Worm (Caenorhabditis elegans) whole organism, L3 larva: Measurements from ENCODE around the gene Y97E10AR.1.

Experiments used
- R02D3.7 ChIP-seq: fragments of 150-350 bp; optimal IDR thresholded peaks from 2 replicates; lab custom pipeline; 2014; ENCODE audit warnings: missing biosample characterization, missing genetic modification characterization
- aly-2 ChIP-seq: fragments of 150-350 bp; optimal IDR thresholded peaks from 2 replicates; lab custom pipeline; 2014; ENCODE audit warnings: missing biosample characterization, missing genetic modification characterization
- ceh-16 ChIP-seq: sonication (generic microtip); optimal IDR thresholded peaks from 2 replicates; lab custom pipeline; 2017; ENCODE audit warnings: missing biosample characterization, missing genetic modification characterization
- ceh-28 ChIP-seq: fragments of 150-350 bp; optimal IDR thresholded peaks from 2 replicates; lab custom pipeline; 2014; ENCODE audit warnings: missing biosample characterization, missing genetic modification reagents, missing genetic modification characterization
- ceh-9 ChIP-seq: sonication (generic microtip); optimal IDR thresholded peaks from 2 replicates; lab custom pipeline; 2018; ENCODE audit warnings: missing biosample characterization, missing genetic modification characterization
- egl-27 ChIP-seq: sonication (generic microtip); optimal IDR thresholded peaks from 4 replicates; lab custom pipeline; 2017; ENCODE audit warnings: missing biosample characterization, missing genetic modification reagents, missing genetic modification characterization
- elt-1 ChIP-seq: fragments of 150-350 bp; optimal IDR thresholded peaks from 2 replicates; lab custom pipeline; 2014; ENCODE audit warnings: missing biosample characterization, missing genetic modification characterization
- elt-2 ChIP-seq: sonication (generic microtip); optimal IDR thresholded peaks from 2 replicates; lab custom pipeline; 2016; ENCODE audit warnings: missing genetic modification reagents, mild to moderate bottlenecking, missing genetic modification characterization, missing compliant biosample characterization
- elt-3 ChIP-seq, 3 experiments: fragments of 150-350 bp in 1 of 3; sonication (generic microtip) in 2 of 3; optimal IDR thresholded peaks; 2 replicates in 2 of 3; 4 replicates in 1 of 3; lab custom pipeline; 2014 to 2017; ENCODE audit warnings: missing biosample characterization in 3 of 3, missing genetic modification characterization in 3 of 3
- hmg-11 ChIP-seq: sonication (generic microtip); optimal IDR thresholded peaks from 2 replicates; lab custom pipeline; 2016; ENCODE audit warnings: missing genetic modification characterization, missing compliant biosample characterization
- jun-1 ChIP-seq: fragments of 150-350 bp; optimal IDR thresholded peaks from 2 replicates; lab custom pipeline; 2014; ENCODE audit warnings: missing biosample characterization, missing genetic modification reagents, missing genetic modification characterization
- lin-15B ChIP-seq: fragments of 150-350 bp; optimal IDR thresholded peaks from 2 replicates; lab custom pipeline; 2014; ENCODE audit warnings: missing biosample characterization, missing genetic modification characterization
- mdl-1 ChIP-seq: fragments of 150-350 bp; optimal IDR thresholded peaks from 2 replicates; lab custom pipeline; 2014; ENCODE audit warnings: missing biosample characterization, missing genetic modification characterization
- mml-1 ChIP-seq: fragments of 150-350 bp; sonication (generic microtip); optimal IDR thresholded peaks from 3 replicates; lab custom pipeline; 2014; ENCODE audit warnings: missing biosample characterization, missing genetic modification characterization
- nfya-1 ChIP-seq: sonication (generic microtip); optimal IDR thresholded peaks from 2 replicates; lab custom pipeline; 2017; ENCODE audit warnings: missing genetic modification characterization, mild to moderate bottlenecking, missing compliant biosample characterization, antibody characterized with exemption, moderate library complexity; ENCODE audit not compliant: insufficient read depth
- nhr-11 ChIP-seq: fragments of 150-350 bp; optimal IDR thresholded peaks from 2 replicates; lab custom pipeline; 2014; ENCODE audit warnings: missing biosample characterization, missing genetic modification characterization
- nhr-12 ChIP-seq: fragments of 150-350 bp; optimal IDR thresholded peaks from 2 replicates; lab custom pipeline; 2014; ENCODE audit warnings: missing biosample characterization, missing genetic modification characterization
- nhr-23 ChIP-seq: fragments of 150-350 bp; optimal IDR thresholded peaks from 2 replicates; lab custom pipeline; 2014; ENCODE audit warnings: missing biosample characterization, missing genetic modification reagents, missing genetic modification characterization
- nhr-237 ChIP-seq: fragments of 150-350 bp; optimal IDR thresholded peaks from 2 replicates; lab custom pipeline; 2014; ENCODE audit warnings: missing biosample characterization, missing genetic modification characterization
- nhr-25 ChIP-seq: sonication (generic microtip); optimal IDR thresholded peaks from 2 replicates; lab custom pipeline; 2017; ENCODE audit warnings: missing biosample characterization, missing genetic modification characterization
- nhr-28 ChIP-seq: fragments of 150-350 bp; optimal IDR thresholded peaks from 2 replicates; lab custom pipeline; 2014; ENCODE audit warnings: missing biosample characterization, missing genetic modification characterization
- nhr-43 ChIP-seq: sonication (generic microtip); optimal IDR thresholded peaks from 2 replicates; lab custom pipeline; 2016; ENCODE audit warnings: mild to moderate bottlenecking, missing genetic modification characterization, missing compliant biosample characterization; ENCODE audit not compliant: poor library complexity, severe bottlenecking
- pha-4 ChIP-seq: fragments of 150-350 bp; optimal IDR thresholded peaks from 2 replicates; lab custom pipeline; 2014; ENCODE audit warnings: missing biosample characterization, missing genetic modification reagents, missing genetic modification characterization
- pqm-1 ChIP-seq: fragments of 150-350 bp; optimal IDR thresholded peaks from 2 replicates; lab custom pipeline; 2017; ENCODE audit warnings: missing biosample characterization, missing genetic modification characterization, inconsistent platforms
- sea-2 ChIP-seq: fragments of 150-350 bp; sonication (generic microtip); optimal IDR thresholded peaks from 4 replicates; lab custom pipeline; 2014; ENCODE audit warnings: missing biosample characterization, missing genetic modification reagents, missing genetic modification characterization
- snpc-4 ChIP-seq: fragments of 150-350 bp; optimal IDR thresholded peaks from 2 replicates; lab custom pipeline; 2014; ENCODE audit warnings: missing biosample characterization, missing genetic modification characterization
- unc-39 ChIP-seq: sonication (generic microtip); optimal IDR thresholded peaks from 4 replicates; lab custom pipeline; 2017; ENCODE audit warnings: missing biosample characterization, missing genetic modification characterization
- ztf-11 ChIP-seq: fragments of 150-350 bp; optimal IDR thresholded peaks from 2 replicates; lab custom pipeline; 2014; ENCODE audit warnings: missing biosample characterization, missing genetic modification characterization

The Y97E10AR.1 gene

DNA sequence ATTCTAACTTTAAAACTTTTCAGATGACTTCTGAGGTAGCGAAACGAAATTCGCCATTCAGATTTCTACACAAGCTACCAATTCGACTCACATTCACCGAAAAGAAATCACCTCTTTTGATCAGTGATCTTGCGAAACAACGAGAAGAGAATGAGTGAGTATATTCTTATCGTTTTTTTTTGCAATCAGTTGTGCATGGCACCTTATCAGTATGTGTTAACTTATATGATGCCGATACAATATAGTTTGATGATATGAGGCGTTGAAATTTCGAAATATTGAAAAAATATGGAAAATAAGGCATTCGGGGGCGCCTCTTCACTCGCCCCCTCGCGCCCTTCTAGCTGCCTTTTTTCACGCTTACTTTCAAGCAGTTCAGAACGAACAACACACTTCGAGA, 16.7 kb downstream of the Y97E10AR.1 start:
- TF ChIP-seq pqm-1 (tag; lab: Kevin White, UChicago) = peak; percentile 92
- TF ChIP-seq elt-2 (tag; lab: Kevin White, UChicago) = peak; percentile 96
- peak; percentile 6 for TF ChIP-seq jun-1 (tag; lab: Kevin White, UChicago)
- TF ChIP-seq nhr-23 (tag; lab: Kevin White, UChicago) = no peak
- peak; percentile 31 for TF ChIP-seq pha-4 (tag; lab: Kevin White, UChicago)
- TF ChIP-seq, all 47 proteins: peak for 4

DNA sequence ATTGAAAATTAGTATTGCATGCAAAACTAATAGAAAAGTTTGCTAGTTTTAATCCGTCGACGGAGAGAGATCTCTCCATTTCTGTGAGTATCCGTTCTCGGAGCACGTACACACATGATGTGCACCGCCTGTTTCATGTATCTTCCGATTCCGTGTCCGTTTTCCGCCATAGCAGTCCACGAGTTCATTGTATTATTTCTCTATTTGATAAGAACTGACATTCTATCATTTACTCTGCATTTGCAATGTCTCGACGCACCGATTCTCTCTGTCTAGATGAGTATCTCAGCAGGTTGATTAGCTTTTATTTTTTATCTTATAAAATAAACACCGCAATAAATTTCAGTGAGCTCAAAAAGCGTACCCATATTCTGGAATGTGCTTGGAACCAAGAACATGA, 17.7 kb downstream of the Y97E10AR.1 start:
- TF ChIP-seq elt-2 (tag; lab: Kevin White, UChicago) = peak; percentile 64
- TF ChIP-seq nhr-28 (tag; lab: Kevin White, UChicago) = no peak
- no peak for TF ChIP-seq nhr-237 (tag; lab: Kevin White, UChicago)
- peak; percentile 22 for TF ChIP-seq pqm-1 (tag; lab: Kevin White, UChicago)

DNA sequence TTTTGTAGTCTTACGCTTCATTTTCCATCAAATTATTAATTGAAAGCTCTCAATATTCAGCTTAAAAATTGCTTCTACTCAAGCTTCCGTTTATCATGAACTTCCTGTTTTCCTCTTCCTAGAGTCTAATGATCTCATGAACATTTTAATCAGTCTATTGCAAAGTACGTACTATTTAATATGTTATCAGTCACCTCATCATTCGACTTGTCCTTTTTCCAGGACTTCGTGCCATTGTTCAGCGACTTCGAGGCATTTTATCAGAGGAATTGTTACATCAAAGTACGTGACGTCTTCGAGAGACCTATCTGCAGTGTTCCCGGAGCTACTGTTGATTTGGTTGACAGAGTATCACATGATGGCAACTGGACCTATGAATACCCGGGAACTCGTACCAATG, 18.5 kb downstream of the Y97E10AR.1 start:
- peak; percentile 78 for TF ChIP-seq pqm-1 (tag; lab: Kevin White, UChicago)
- TF ChIP-seq snpc-4 (tag; lab: Kevin White, UChicago) = no peak
- TF ChIP-seq mml-1 (tag; lab: Kevin White, UChicago) = no peak
- TF ChIP-seq jun-1 (tag; lab: Kevin White, UChicago) = peak; percentile 8
- TF ChIP-seq elt-2 (tag; lab: Kevin White, UChicago) = peak; percentile 65

DNA sequence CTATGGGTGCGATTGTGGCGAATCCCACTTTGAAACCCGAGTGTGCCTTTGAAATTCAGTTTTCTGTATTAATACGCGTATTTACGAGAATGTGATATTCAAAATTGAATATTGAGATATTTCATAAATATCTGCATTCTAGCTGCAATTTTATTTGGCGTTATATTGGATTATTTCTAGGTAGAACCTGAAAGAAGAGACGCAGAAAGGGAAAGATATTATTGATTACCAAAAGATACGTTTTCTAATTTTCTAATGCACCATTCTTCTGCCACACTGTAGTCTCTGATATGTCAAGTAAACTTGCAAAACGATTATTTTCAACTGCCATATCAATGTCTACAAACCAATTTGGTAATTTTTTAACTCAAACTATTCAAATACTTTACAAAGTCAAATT, 20.8 kb downstream of the Y97E10AR.1 start, which contains the start of gene ech-3:
Gene ech-3 (plus strand): TSS at position 178 of the 400 bp plus-strand sequence.
- peak; percentile 51 for TF ChIP-seq pha-4 (tag; lab: Kevin White, UChicago)
- peak; percentile 75 for TF ChIP-seq ceh-28 (tag; lab: Kevin White, UChicago)
- no peak for TF ChIP-seq nhr-11
- no peak for TF ChIP-seq ceh-9 (tag; lab: Kevin White, UChicago)
- TF ChIP-seq mml-1 (tag; lab: Kevin White, UChicago) = no peak
- no peak for TF ChIP-seq sea-2
- TF ChIP-seq pqm-1 (tag; lab: Kevin White, UChicago) = peak; percentile 21
- TF ChIP-seq elt-2 (tag; lab: Kevin White, UChicago) = peak; percentile 39
- no peak for TF ChIP-seq elt-1 (tag; lab: Kevin White, UChicago)
- no peak for TF ChIP-seq ceh-16 (tag; lab: Kevin White, UChicago)
- TF ChIP-seq nhr-12 (tag; lab: Kevin White, UChicago) = no peak

DNA sequence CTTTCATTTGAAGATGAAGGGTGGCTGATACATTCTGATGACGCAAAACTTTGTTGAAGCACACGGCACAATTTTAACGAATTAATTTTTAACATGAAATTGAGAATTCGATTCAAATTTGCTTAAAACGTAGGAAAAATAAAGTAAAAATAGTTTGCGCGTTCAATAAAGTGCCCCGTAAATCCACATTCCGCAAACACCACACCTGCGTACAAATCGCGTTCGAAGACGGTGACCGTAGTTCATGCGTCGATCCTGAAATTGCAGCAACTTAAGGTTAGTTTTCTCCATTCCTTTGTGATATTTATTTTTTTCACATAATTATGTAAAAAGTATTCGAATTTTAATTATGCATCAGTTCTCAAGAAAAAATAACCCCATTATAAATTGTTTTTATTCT, 23.5 kb downstream of the Y97E10AR.1 start, which contains the start of gene F43H9.3:
Gene F43H9.3 (minus strand): TSS at position 189 of the 400 bp plus-strand sequence.
- TF ChIP-seq pha-4 (tag; lab: Kevin White, UChicago) = peak; percentile 30
- TF ChIP-seq elt-2 (tag; lab: Kevin White, UChicago) = no peak
- TF ChIP-seq hmg-11 (tag; lab: Kevin White, UChicago) = peak; percentile 18
- TF ChIP-seq nhr-237 (tag; lab: Kevin White, UChicago) = no peak
- TF ChIP-seq unc-39 (tag; lab: Kevin White, UChicago) = no peak
- peak; percentile 2 for TF ChIP-seq lin-15B (tag; lab: Kevin White, UChicago)
- TF ChIP-seq nhr-23 (tag; lab: Kevin White, UChicago) = no peak
- TF ChIP-seq R02D3.7 = peak; percentile 89
- peak; percentile 28 for TF ChIP-seq nfya-1 (tag; lab: Kevin White, UChicago)
- TF ChIP-seq ztf-11 (tag; lab: Kevin White, UChicago) = no peak
- TF ChIP-seq ceh-16 (tag; lab: Kevin White, UChicago) = no peak
- no peak for TF ChIP-seq nhr-25
- TF ChIP-seq ceh-9 (tag; lab: Kevin White, UChicago) = no peak
- TF ChIP-seq, all 47 proteins: peak for 5

DNA sequence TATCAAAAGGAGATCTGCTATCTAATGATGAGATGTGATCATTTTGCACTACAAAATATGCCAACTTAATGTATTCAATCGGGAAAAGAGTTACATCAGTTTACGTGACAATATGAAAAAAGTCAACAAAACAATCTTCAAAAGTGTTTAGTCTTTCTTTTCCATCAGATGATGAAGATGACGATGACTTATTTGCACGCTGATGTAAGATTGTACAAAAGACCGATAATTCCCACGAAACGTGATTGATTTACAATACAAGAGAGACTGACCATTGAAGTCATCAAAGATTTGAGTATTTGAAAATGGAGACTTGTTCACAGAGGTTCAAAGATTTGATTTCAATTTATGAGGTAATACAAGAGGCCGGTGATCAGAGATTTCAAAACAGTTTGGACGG, 24.0 kb downstream of the Y97E10AR.1 start:
- TF ChIP-seq nhr-25 (peak; percentile 3), egl-27 (tag; lab: Kevin White, UChicago) (no peak), nhr-12 (tag; lab: Kevin White, UChicago) (no peak), nhr-43 (peak; percentile 2), elt-1 (tag; lab: Kevin White, UChicago) (peak; percentile 80)
- TF ChIP-seq, all 47 proteins: peak for 3

DNA sequence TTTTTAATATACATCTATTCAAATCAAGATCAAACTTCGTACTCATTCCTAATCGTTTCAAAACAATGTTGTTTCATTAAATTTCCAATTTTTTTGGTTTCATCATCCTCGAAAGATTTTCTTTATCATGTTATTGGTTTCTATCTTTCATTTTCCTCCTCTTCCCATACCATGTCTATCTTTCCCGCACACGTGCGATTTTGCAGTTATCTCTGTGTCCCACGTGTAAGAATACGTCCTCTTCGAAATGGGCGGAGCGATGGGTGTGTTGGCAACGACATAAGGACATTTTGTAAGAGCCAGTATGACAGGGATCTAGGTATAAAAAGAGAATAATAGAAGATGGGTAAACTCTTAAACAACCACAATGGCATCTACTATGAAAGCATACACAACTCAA, 25.1 kb downstream of the Y97E10AR.1 start, which contains the start of gene F43H9.4:
Gene F43H9.4 (plus strand): TSS at position 366 of the 400 bp plus-strand sequence.
- TF ChIP-seq aly-2 (tag; lab: Kevin White, UChicago) = no peak
- peak; percentile 85 for TF ChIP-seq nhr-43
- TF ChIP-seq elt-3 (tag; optimal IDR thresholded peaks at IDR 0.05; lab: Kevin White, UChicago) = peak in 1 of 3 experiments; percentile 10
- no peak for TF ChIP-seq sea-2
- TF ChIP-seq nhr-23 (tag; lab: Kevin White, UChicago) = peak; percentile 28
- TF ChIP-seq mdl-1 (tag; lab: Kevin White, UChicago) = peak; percentile 49
